Worm (Caenorhabditis elegans): ENCODE data around the gene idpb-5.

ce11 chrV:11809935-11810334, 29.4 kb upstream of the idpb-5 start:
- TF ChIP-seq attf-3 (GFP tag; conservative IDR thresholded peaks at IDR 0.05) (no peak), B0261.1 (tag; optimal IDR thresholded peaks at IDR 0.05) (no peak), nhr-90 (tag; optimal IDR thresholded peaks at IDR 0.05) (no peak), ama-1 (optimal IDR thresholded peaks at IDR 0.05) (no peak), ama-1 (GFP tag; optimal IDR thresholded peaks at IDR 0.05) (no peak), sea-2 (GFP tag; IDR thresholded peaks at IDR 0.05) (no peak), hrde-1 (tag; optimal IDR thresholded peaks at IDR 0.05; ENCODE audit: borderline replicate concordance) (no peak), B0336.3 (GFP tag; IDR thresholded peaks at IDR 0.05) (no peak), cebp-2 (GFP tag; IDR thresholded peaks at IDR 0.05) (no peak), unc-130 (GFP tag; optimal IDR thresholded peaks at IDR 0.05) (no peak), tbx-9 (tag; optimal IDR thresholded peaks at IDR 0.05; ENCODE audit: borderline replicate concordance) (no peak), lin-35 (GFP tag; optimal IDR thresholded peaks at IDR 0.05) (no peak)
